Fruit fly (Drosophila melanogaster) whole organism, embryonic: ENCODE results near the gene Rab9.

ENCODE experiments used
- ATbp ChIP-seq: fragments of 200-800 bp; sonication (Bioruptor generic); optimal IDR thresholded peaks from 2 replicates; lab custom pipeline; 2017; ENCODE audit warnings: missing biosample characterization, mild to moderate bottlenecking, missing genetic modification characterization, missing genetic modification reagents
- Abd-B ChIP-seq: fragments of 200-800 bp; sonication (Bioruptor generic); optimal IDR thresholded peaks from 2 replicates; lab custom pipeline; 2018; ENCODE audit warnings: missing biosample characterization, mild to moderate bottlenecking, missing genetic modification characterization, moderate library complexity
- Antp ChIP-seq: fragments of 200-800 bp; sonication (Bioruptor generic); optimal IDR thresholded peaks from 3 replicates; lab custom pipeline; 2016; ENCODE audit warnings: missing biosample characterization, missing genetic modification characterization
- Bteb2 ChIP-seq: fragments of 200-800 bp; sonication (Bioruptor generic); optimal IDR thresholded peaks from 2 replicates; lab custom pipeline; 2016; ENCODE audit warnings: missing biosample characterization, missing genetic modification characterization
- CG11456 ChIP-seq: fragments of 200-800 bp; sonication (Bioruptor generic); IDR thresholded peaks from 3 replicates; pipeline ENCODE4 v1.3.6; 2022; ENCODE audit warnings: missing biosample characterization, missing genetic modification characterization
- CG11504 ChIP-seq: fragments of 200-800 bp; sonication (Bioruptor generic); optimal IDR thresholded peaks from 3 replicates; lab custom pipeline; 2019; ENCODE audit warnings: missing biosample characterization, mild to moderate bottlenecking, missing genetic modification characterization, moderate library complexity
- CG13894 ChIP-seq: fragments of 200-800 bp; sonication (Bioruptor generic); optimal IDR thresholded peaks from 3 replicates; lab custom pipeline; 2018; ENCODE audit warnings: missing biosample characterization, mild to moderate bottlenecking, missing genetic modification characterization, moderate library complexity
- CG14014 ChIP-seq: fragments of 200-800 bp; sonication (Bioruptor generic); IDR thresholded peaks from 2 replicates; pipeline ENCODE4 v1.3.6; 2022; ENCODE audit warnings: missing biosample characterization, missing genetic modification characterization
- CG17361 ChIP-seq: fragments of 200-800 bp; sonication (Bioruptor generic); IDR thresholded peaks from 3 replicates; pipeline ENCODE4 v1.3.6; 2022; ENCODE audit warnings: missing biosample characterization, missing genetic modification characterization
- CG17385 ChIP-seq: fragments of 200-800 bp; sonication (Bioruptor generic); optimal IDR thresholded peaks from 3 replicates; lab custom pipeline; 2018; ENCODE audit warnings: missing biosample characterization, mild to moderate bottlenecking, missing genetic modification characterization
- CG18011 ChIP-seq: fragments of 200-800 bp; sonication (Bioruptor generic); optimal IDR thresholded peaks from 2 replicates; lab custom pipeline; 2017; ENCODE audit warnings: missing biosample characterization, missing genetic modification characterization, mild to moderate bottlenecking, moderate library complexity, missing genotype
- CG31388 ChIP-seq: fragments of 200-800 bp; sonication (Bioruptor generic); optimal IDR thresholded peaks from 2 replicates; lab custom pipeline; 2016; ENCODE audit warnings: missing biosample characterization, missing genetic modification characterization
- CG3838 ChIP-seq: fragments of 200-800 bp; sonication (Bioruptor generic); optimal IDR thresholded peaks from 3 replicates; lab custom pipeline; 2016; ENCODE audit warnings: missing biosample characterization, missing genetic modification characterization
- CG3995 ChIP-seq: fragments of 200-800 bp; sonication (Bioruptor generic); optimal IDR thresholded peaks from 3 replicates; lab custom pipeline; 2016; ENCODE audit warnings: missing biosample characterization, missing genetic modification characterization
- CG4328 ChIP-seq: fragments of 200-800 bp; sonication (Bioruptor generic); optimal IDR thresholded peaks from 3 replicates; lab custom pipeline; 2017; ENCODE audit warnings: missing biosample characterization, missing genetic modification reagents, missing genetic modification characterization
- CG7839 ChIP-seq: fragments of 200-800 bp; sonication (Bioruptor generic); optimal IDR thresholded peaks from 3 replicates; lab custom pipeline; 2018; ENCODE audit warnings: missing biosample characterization, mild to moderate bottlenecking, missing genetic modification characterization, moderate library complexity
- CG7987 ChIP-seq: fragments of 200-800 bp; sonication (Bioruptor generic); optimal IDR thresholded peaks from 2 replicates; lab custom pipeline; 2018; ENCODE audit warnings: missing biosample characterization, mild to moderate bottlenecking, missing genetic modification characterization, moderate library complexity
- CG8944 ChIP-seq: fragments of 200-800 bp; sonication (Bioruptor generic); optimal IDR thresholded peaks from 3 replicates; lab custom pipeline; 2016; ENCODE audit warnings: missing biosample characterization, missing genetic modification characterization
- CG9932 ChIP-seq: fragments of 200-800 bp; sonication (Bioruptor generic); IDR thresholded peaks from 2 replicates; pipeline ENCODE4 v1.3.6; 2022; ENCODE audit warnings: missing biosample characterization, missing genetic modification characterization
- D ChIP-seq, 2 experiments: fragments of 200-800 bp in 1 of 2; fragments of >200 bp in 1 of 2; sonication (Bioruptor generic) in 1 of 2; optimal IDR thresholded peaks; 2 replicates in 1 of 2; 3 replicates in 1 of 2; lab custom pipeline; 2017; ENCODE audit warnings: mild to moderate bottlenecking in 1 of 2, missing biosample characterization in 1 of 2, missing genetic modification characterization in 1 of 2, missing genetic modification reagents in 1 of 2
- Dfd ChIP-seq, 2 experiments: fragments of >200 bp; optimal IDR thresholded peaks; 2 replicates each; lab custom pipeline; 2017; ENCODE audit warnings: missing biosample characterization in 2 of 2, missing genetic modification characterization in 2 of 2
- Drgx ChIP-seq: fragments of 200-800 bp; sonication (Bioruptor generic); IDR thresholded peaks from 2 replicates; pipeline ENCODE4 v1.3.6; 2022; ENCODE audit warnings: missing biosample characterization, missing genetic modification characterization
- Hr3 ChIP-seq: fragments of 200-800 bp; sonication (Bioruptor generic); optimal IDR thresholded peaks from 3 replicates; lab custom pipeline; 2016; ENCODE audit warnings: missing biosample characterization, missing genetic modification characterization
- Hr78 ChIP-seq, 2 experiments: fragments of 200-800 bp in 1 of 2; fragments of >200 bp in 1 of 2; sonication (Bioruptor generic) in 1 of 2; optimal IDR thresholded peaks; 2 replicates each; lab custom pipeline; 2017 to 2019; ENCODE audit warnings: missing biosample characterization in 2 of 2, missing genetic modification characterization in 2 of 2, mild to moderate bottlenecking in 1 of 2, moderate library complexity in 1 of 2
- Opbp ChIP-seq: fragments of 200-800 bp; sonication (Bioruptor generic); IDR thresholded peaks from 3 replicates; pipeline ENCODE4 v1.3.6; 2022; ENCODE audit warnings: missing biosample characterization, missing genetic modification characterization; ENCODE audit not compliant: partially characterized antibody
- Sox100B ChIP-seq: fragments of 200-800 bp; sonication (Bioruptor generic); optimal IDR thresholded peaks from 3 replicates; lab custom pipeline; 2018; ENCODE audit warnings: missing biosample characterization, mild to moderate bottlenecking, missing genetic modification characterization
- aop ChIP-seq: fragments of 200-800 bp; sonication (Bioruptor generic); IDR thresholded peaks from 2 replicates; pipeline ENCODE4 v1.3.6; 2022; ENCODE audit warnings: missing biosample characterization, missing genetic modification characterization
- ap ChIP-seq: fragments of 200-800 bp; sonication (Bioruptor generic); IDR thresholded peaks from 2 replicates; pipeline ENCODE4 v1.3.6; 2022; ENCODE audit warnings: missing biosample characterization, missing genetic modification characterization
- ato ChIP-seq: fragments of 200-800 bp; sonication (Bioruptor generic); IDR thresholded peaks from 2 replicates; pipeline ENCODE4 v1.3.6; 2022; ENCODE audit warnings: missing biosample characterization, missing genetic modification characterization; ENCODE audit not compliant: partially characterized antibody
- cg ChIP-seq: fragments of 200-800 bp; sonication (Bioruptor generic); optimal IDR thresholded peaks from 3 replicates; lab custom pipeline; 2019; ENCODE audit warnings: missing biosample characterization, mild to moderate bottlenecking, missing genetic modification characterization, moderate library complexity
- chif ChIP-seq, 2 experiments: fragments of 200-800 bp; sonication (Bioruptor generic); optimal IDR thresholded peaks; 3 replicates each; lab custom pipeline; 2016; ENCODE audit warnings: missing biosample characterization in 2 of 2, missing genetic modification characterization in 2 of 2
- chm ChIP-seq: fragments of 200-800 bp; sonication (Bioruptor generic); IDR thresholded peaks from 2 replicates; pipeline ENCODE4 v1.3.6; 2022; ENCODE audit warnings: missing biosample characterization, missing genetic modification characterization
- dmrt11E ChIP-seq: fragments of 200-800 bp; sonication (Bioruptor generic); optimal IDR thresholded peaks from 3 replicates; lab custom pipeline; 2018; ENCODE audit warnings: missing biosample characterization, mild to moderate bottlenecking, missing genetic modification characterization, moderate library complexity
- dpn ChIP-seq, 2 experiments: fragments of 200-800 bp; sonication (Bioruptor generic); optimal IDR thresholded peaks; 3 replicates each; lab custom pipeline; 2016; ENCODE audit warnings: missing biosample characterization in 2 of 2, missing genetic modification characterization in 2 of 2
- ems ChIP-seq: fragments of 200-800 bp; sonication (Bioruptor generic); optimal IDR thresholded peaks from 3 replicates; lab custom pipeline; 2016; ENCODE audit warnings: missing biosample characterization, missing genetic modification characterization
- en ChIP-seq: fragments of 200-800 bp; sonication (Bioruptor generic); optimal IDR thresholded peaks from 2 replicates; lab custom pipeline; 2016; ENCODE audit warnings: missing biosample characterization, missing genetic modification characterization
- fd3F ChIP-seq: fragments of 200-800 bp; sonication (Bioruptor generic); optimal IDR thresholded peaks from 2 replicates; lab custom pipeline; 2018; ENCODE audit warnings: missing biosample characterization, mild to moderate bottlenecking, missing genetic modification characterization, moderate library complexity
- fd64A ChIP-seq: fragments of 200-800 bp; sonication (Bioruptor generic); optimal IDR thresholded peaks from 3 replicates; lab custom pipeline; 2018; ENCODE audit warnings: missing biosample characterization, mild to moderate bottlenecking, missing genetic modification characterization
- ham ChIP-seq: fragments of 200-800 bp; sonication (Bioruptor generic); IDR thresholded peaks from 2 replicates; pipeline ENCODE4 v1.3.6; 2022; ENCODE audit warnings: missing biosample characterization, missing genetic modification characterization
- hkb ChIP-seq, 2 experiments: fragments of 200-800 bp in 1 of 2; fragments of >200 bp in 1 of 2; sonication (Bioruptor generic) in 1 of 2; IDR thresholded peaks in 1 of 2; optimal IDR thresholded peaks in 1 of 2; 2 replicates each; pipeline versions ENCODE4 v1.3.6 to Lab custom; 2017 to 2022; ENCODE audit warnings: missing biosample characterization in 1 of 2, missing genetic modification characterization in 1 of 2
- inv ChIP-seq: fragments of 200-800 bp; sonication (Bioruptor generic); IDR thresholded peaks from 2 replicates; pipeline ENCODE4 v1.3.6; 2022; ENCODE audit warnings: missing biosample characterization, missing genetic modification characterization; ENCODE audit not compliant: partially characterized antibody
- luna ChIP-seq: fragments of 200-800 bp; sonication (Bioruptor generic); optimal IDR thresholded peaks from 2 replicates; lab custom pipeline; 2016; ENCODE audit warnings: missing biosample characterization, missing genetic modification characterization
- pros ChIP-seq: fragments of 200-800 bp; sonication (Bioruptor generic); optimal IDR thresholded peaks from 3 replicates; lab custom pipeline; 2019; ENCODE audit warnings: missing biosample characterization, mild to moderate bottlenecking, missing genetic modification characterization, moderate library complexity
- ranshi ChIP-seq: fragments of 200-800 bp; sonication (Bioruptor generic); IDR thresholded peaks from 2 replicates; pipeline ENCODE4 v1.3.6; 2022; ENCODE audit warnings: missing biosample characterization, missing genetic modification characterization
- seq ChIP-seq: fragments of 200-800 bp; sonication (Bioruptor generic); IDR thresholded peaks from 2 replicates; pipeline ENCODE4 v1.3.6; 2022; ENCODE audit warnings: missing biosample characterization, missing genetic modification characterization
- sim ChIP-seq: fragments of 200-800 bp; sonication (Bioruptor generic); IDR thresholded peaks from 2 replicates; pipeline ENCODE4 v1.3.6; 2022; ENCODE audit warnings: missing biosample characterization, missing genetic modification characterization
- sug ChIP-seq: fragments of 200-800 bp; optimal IDR thresholded peaks from 2 replicates; lab custom pipeline; 2019; ENCODE audit warnings: missing biosample characterization, mild to moderate bottlenecking, missing genetic modification characterization, moderate library complexity
- tup ChIP-seq: fragments of 200-800 bp; sonication (Bioruptor generic); optimal IDR thresholded peaks from 2 replicates; lab custom pipeline; 2016; ENCODE audit warnings: missing biosample characterization, mild to moderate bottlenecking, missing genetic modification characterization, moderate library complexity
- wor ChIP-seq: fragments of 200-800 bp; sonication (Bioruptor generic); IDR thresholded peaks from 2 replicates; pipeline ENCODE4 v1.3.6; 2022; ENCODE audit warnings: missing biosample characterization, missing genetic modification characterization

Gene Rab9

dm6 chr2L:19444734-19445140 lies 12.4 kb downstream of the Rab9 start, which contains the start of gene Hs2st (continued):
- TF ChIP-seq CG17361 (peak; percentile 95), CG14014 (GFP tag; lab: Robert Waterston, UW) (peak; percentile 92), pros (GFP tag; lab: Kevin White, UChicago) (peak; percentile 1), CG7839 (tag; lab: Kevin White, UChicago) (peak; percentile 91), CG3995 (GFP tag; lab: Kevin White, UChicago) (peak; percentile 87), aop (GFP tag; lab: Robert Waterston, UW) (peak; percentile 80), CG31388 (GFP tag; lab: Kevin White, UChicago) (peak; percentile 72), CG17385 (peak; percentile 82), chif (GFP tag; optimal IDR thresholded peaks at IDR 0.05; lab: Kevin White, UChicago) (peak; percentile 95), CG11456 (GFP tag; lab: Robert Waterston, UW) (peak; percentile 91), chm (GFP tag; lab: Robert Waterston, UW) (peak; percentile 88), D (optimal IDR thresholded peaks at IDR 0.05; lab: Kevin White, UChicago) (no peak), D (GFP tag; optimal IDR thresholded peaks at IDR 0.05; lab: Kevin White, UChicago) (peak; percentile 83), Hr3 (peak; percentile 97), CG9932 (GFP tag; lab: Robert Waterston, UW) (peak; percentile 98), fd3F (peak; percentile 88), sim (GFP tag; lab: Robert Waterston, UW) (peak; percentile 64; the same call in 1 of the 2 replicates), Abd-B (GFP tag; lab: Kevin White, UChicago) (peak; percentile 94), CG18011 (GFP tag; lab: Kevin White, UChicago) (peak; percentile 86), CG8944 (GFP tag; lab: Kevin White, UChicago) (peak; percentile 95), dpn (GFP tag; optimal IDR thresholded peaks at IDR 0.05; lab: Kevin White, UChicago) (peak; percentile 96 to 97), ham (peak; percentile 81), CG4328 (GFP tag; lab: Kevin White, UChicago) (peak; percentile 89), Drgx (GFP tag; lab: Robert Waterston, UW) (peak; percentile 86), wor (GFP tag; lab: Robert Waterston, UW) (peak; percentile 89), ap (GFP tag; lab: Robert Waterston, UW) (peak; percentile 80), Opbp (GFP tag; lab: Robert Waterston, UW) (0 out of 3 replicates have a peak, but pooled peaks have one; percentile 53), Antp (GFP tag; lab: Kevin White, UChicago) (peak; percentile 96), ranshi (GFP tag; lab: Robert Waterston, UW) (peak; percentile 96), fd64A (GFP tag; lab: Kevin White, UChicago) (peak; percentile 3), Hr78 (GFP tag; optimal IDR thresholded peaks at IDR 0.05; lab: Kevin White, UChicago) (no peak), ATbp (GFP tag; lab: Kevin White, UChicago) (peak; percentile 78), CG13894 (peak; percentile 90), hkb (optimal IDR thresholded peaks at IDR 0.05; lab: Kevin White, UChicago) (peak; percentile 97), hkb (GFP tag; IDR thresholded peaks at IDR 0.05; lab: Robert Waterston, UW) (peak; percentile 82), CG7987 (GFP tag; lab: Kevin White, UChicago) (peak; percentile 87), ato (no peak; the same call in 1 of the 2 replicates), CG3838 (GFP tag; lab: Kevin White, UChicago) (peak; percentile 79), inv (GFP tag; lab: Robert Waterston, UW) (peak; percentile 29; the same call in 1 of the 2 replicates), tup (GFP tag; lab: Kevin White, UChicago) (peak; percentile 91), CG11504 (peak; percentile 89), sug (peak; percentile 94), Dfd (GFP tag; optimal IDR thresholded peaks at IDR 0.05; lab: Kevin White, UChicago) (no peak), seq (GFP tag; lab: Robert Waterston, UW) (peak; percentile 86), Sox100B (GFP tag; lab: Kevin White, UChicago) (no peak), luna (GFP tag; lab: Kevin White, UChicago) (peak; percentile 83), cg (GFP tag; lab: Kevin White, UChicago) (no peak), Bteb2 (peak; percentile 95), ems (GFP tag; lab: Kevin White, UChicago) (peak; percentile 95), dmrt11E (tag; lab: Kevin White, UChicago) (peak; percentile 89), en (GFP tag; lab: Kevin White, UChicago) (peak; percentile 64)
